Worm (Caenorhabditis elegans): ENCODE results near the gene C49H3.3.

DNA sequence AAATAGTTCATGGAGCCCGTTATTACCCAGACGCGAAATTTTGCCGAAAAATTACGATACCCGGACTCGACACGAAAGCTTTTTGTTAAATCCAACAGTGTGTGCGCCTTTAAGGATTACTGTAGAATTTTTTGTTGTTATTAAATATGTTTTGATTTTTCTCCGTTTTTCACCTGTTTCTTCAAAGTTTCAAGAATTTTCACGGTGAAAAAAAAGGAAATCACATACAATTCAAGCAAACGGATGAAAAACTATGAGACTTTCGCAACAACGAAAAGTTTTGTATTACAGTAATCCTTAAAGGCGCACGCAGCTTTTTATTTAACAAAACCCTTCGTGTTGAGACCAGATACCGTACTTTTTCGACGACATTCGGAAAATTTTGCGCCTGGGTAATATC, 29.9 kb downstream of the C49H3.3 start:
- no peak for TF ChIP-seq Y67H2A.10 (GFP tag; conservative IDR thresholded peaks at IDR 0.05)
- TF ChIP-seq ceh-79 (tag; optimal IDR thresholded peaks at IDR 0.05): no peak
- no peak for TF ChIP-seq pha-4 (tag; optimal IDR thresholded peaks at IDR 0.05)
- TF ChIP-seq F49E8.2 (tag; optimal IDR thresholded peaks at IDR 0.05; ENCODE audit: insufficient read depth): no peak
- TF ChIP-seq nfya-1 (tag; optimal IDR thresholded peaks at IDR 0.05; ENCODE audit: borderline replicate concordance, insufficient read depth): no peak
- no peak for TF ChIP-seq zim-3 (tag; optimal IDR thresholded peaks at IDR 0.05)
- no peak for TF ChIP-seq rec-8 (tag; optimal IDR thresholded peaks at IDR 0.05)
- TF ChIP-seq unc-62 (GFP tag; optimal IDR thresholded peaks at IDR 0.05): no peak
- no peak for TF ChIP-seq F57C9.4 (tag; optimal IDR thresholded peaks at IDR 0.05)
- no peak for TF ChIP-seq ama-1 (optimal IDR thresholded peaks at IDR 0.05)
- TF ChIP-seq ama-1 (GFP tag; optimal IDR thresholded peaks at IDR 0.05): no peak
- TF ChIP-seq attf-3 (GFP tag; conservative IDR thresholded peaks at IDR 0.05): no peak
- no peak for TF ChIP-seq hrde-1 (tag; optimal IDR thresholded peaks at IDR 0.05; ENCODE audit: borderline replicate concordance)

Measured in whole organism, young adult.